Fruit fly (Drosophila melanogaster) whole organism, embryonic: ENCODE data around the gene CG5641.
A peak's percentile ranks its signal among the peaks of the same experiment; 100 is the strongest.

Experiments used
- BEAF-32 ChIP-seq: fragments of 200-800 bp; sonication (Bioruptor generic); optimal IDR thresholded peaks from 3 replicates; lab custom pipeline; 2017; ENCODE audit warnings: missing biosample characterization, missing genetic modification characterization, mild to moderate bottlenecking, moderate library complexity, missing genetic modification reagents
- CG12071 ChIP-seq: fragments of 200-800 bp; sonication (Bioruptor generic); optimal IDR thresholded peaks from 3 replicates; lab custom pipeline; 2018; ENCODE audit warnings: missing biosample characterization, mild to moderate bottlenecking, missing genetic modification characterization
- CG12104 ChIP-seq: fragments of 200-800 bp; sonication (Bioruptor generic); optimal IDR thresholded peaks from 3 replicates; lab custom pipeline; 2016; ENCODE audit warnings: missing biosample characterization, missing genetic modification characterization
- CG12391 ChIP-seq: fragments of 200-800 bp; sonication (Bioruptor generic); optimal IDR thresholded peaks from 3 replicates; lab custom pipeline; 2018; ENCODE audit warnings: missing biosample characterization, mild to moderate bottlenecking, missing genetic modification characterization, moderate library complexity
- CG12659 ChIP-seq: fragments of 200-800 bp; sonication (Bioruptor generic); optimal IDR thresholded peaks from 3 replicates; lab custom pipeline; 2017; ENCODE audit warnings: mild to moderate bottlenecking, missing biosample characterization, missing genetic modification reagents, missing genetic modification characterization
- CG34376 ChIP-seq: fragments of 200-800 bp; sonication (Bioruptor generic); optimal IDR thresholded peaks from 2 replicates; lab custom pipeline; 2018; ENCODE audit warnings: missing biosample characterization, mild to moderate bottlenecking, missing genetic modification characterization
- CG4404 ChIP-seq: fragments of 200-800 bp; sonication (Bioruptor generic); IDR thresholded peaks from 2 replicates; pipeline ENCODE4 v1.3.6; 2022; ENCODE audit warnings: missing biosample characterization, missing genetic modification characterization
- CG4617 ChIP-seq: fragments of 200-800 bp; sonication (Bioruptor generic); optimal IDR thresholded peaks from 3 replicates; lab custom pipeline; 2016; ENCODE audit warnings: missing biosample characterization, missing genetic modification characterization, borderline replicate concordance
- CG6765 ChIP-seq: fragments of 200-800 bp; sonication (Bioruptor generic); optimal IDR thresholded peaks from 3 replicates; lab custom pipeline; 2017; ENCODE audit warnings: missing biosample characterization, mild to moderate bottlenecking, missing genetic modification characterization
- CG8924 ChIP-seq: fragments of 200-800 bp; optimal IDR thresholded peaks from 3 replicates; lab custom pipeline; 2019; ENCODE audit warnings: missing biosample characterization, mild to moderate bottlenecking, missing genetic modification characterization, moderate library complexity
- Dll ChIP-seq: fragments of 200-800 bp; sonication (Bioruptor generic); IDR thresholded peaks from 4 replicates; pipeline ENCODE4 v1.3.6; 2022; ENCODE audit warnings: missing biosample characterization, missing genetic modification characterization; ENCODE audit not compliant: partially characterized antibody
- E2f2 ChIP-seq: fragments of 200-800 bp; sonication (Bioruptor generic); IDR thresholded peaks from 2 replicates; pipeline ENCODE4 v1.3.6; 2022; ENCODE audit warnings: missing biosample characterization, missing genetic modification characterization
- HmgZ ChIP-seq: fragments of 200-800 bp; sonication (Bioruptor generic); optimal IDR thresholded peaks from 2 replicates; lab custom pipeline; 2018; ENCODE audit warnings: missing biosample characterization, mild to moderate bottlenecking, missing genetic modification characterization
- MESR4 ChIP-seq: fragments of 200-800 bp; sonication (Bioruptor generic); optimal IDR thresholded peaks from 2 replicates; lab custom pipeline; 2018; ENCODE audit warnings: missing biosample characterization, mild to moderate bottlenecking, missing genetic modification characterization, moderate library complexity
- Med ChIP-seq: fragments of 200-800 bp; sonication (Bioruptor generic); peaks from one replicate; lab custom pipeline; 2016; ENCODE audit warnings: missing biosample characterization, missing genetic modification characterization, mild to moderate bottlenecking, inconsistent platforms, moderate library complexity
- NFAT ChIP-seq: fragments of 200-800 bp; sonication (Bioruptor generic); IDR thresholded peaks from 2 replicates; pipeline ENCODE4 v1.3.6; 2022; ENCODE audit warnings: missing biosample characterization, missing genetic modification characterization
- Nf-YC ChIP-seq: fragments of 200-800 bp; optimal IDR thresholded peaks from 3 replicates; lab custom pipeline; 2019; ENCODE audit warnings: missing biosample characterization, mild to moderate bottlenecking, missing genetic modification characterization, moderate library complexity
- Pdp1 ChIP-seq, 2 experiments: fragments of 200-800 bp; sonication (Bioruptor generic); optimal IDR thresholded peaks; 3 replicates each; lab custom pipeline; 2016; ENCODE audit warnings: missing biosample characterization in 2 of 2, missing genetic modification characterization in 2 of 2, mild to moderate bottlenecking in 1 of 2, moderate library complexity in 1 of 2
- Rfx ChIP-seq: fragments of 200-800 bp; sonication (Bioruptor generic); IDR thresholded peaks from 2 replicates; pipeline ENCODE4 v1.3.6; 2022; ENCODE audit warnings: missing biosample characterization, missing genetic modification characterization
- Sry-β ChIP-seq: fragments of 200-800 bp; sonication (Bioruptor generic); optimal IDR thresholded peaks from 2 replicates; lab custom pipeline; 2018; ENCODE audit warnings: missing biosample characterization, mild to moderate bottlenecking, missing genetic modification characterization, moderate library complexity
- Vsx1 ChIP-seq: fragments of 200-800 bp; sonication (Bioruptor generic); optimal IDR thresholded peaks from 2 replicates; lab custom pipeline; 2017; ENCODE audit warnings: missing biosample characterization, mild to moderate bottlenecking, missing genetic modification characterization, missing genetic modification reagents
- YL-1 ChIP-seq: fragments of 200-800 bp; sonication (Bioruptor generic); optimal IDR thresholded peaks from 3 replicates; lab custom pipeline; 2017; ENCODE audit warnings: missing biosample characterization, mild to moderate bottlenecking, missing genetic modification characterization
- amos ChIP-seq: fragments of 200-800 bp; sonication (Bioruptor generic); IDR thresholded peaks from 2 replicates; pipeline ENCODE4 v1.3.6; 2022; ENCODE audit warnings: missing biosample characterization, missing genetic modification characterization; ENCODE audit not compliant: partially characterized antibody
- ato ChIP-seq: fragments of 200-800 bp; sonication (Bioruptor generic); IDR thresholded peaks from 2 replicates; pipeline ENCODE4 v1.3.6; 2022; ENCODE audit warnings: missing biosample characterization, missing genetic modification characterization; ENCODE audit not compliant: partially characterized antibody
- bsh ChIP-seq, 2 experiments: fragments of 200-800 bp; sonication (Bioruptor generic); optimal IDR thresholded peaks; 2 replicates each; lab custom pipeline; 2017 to 2018; ENCODE audit warnings: mild to moderate bottlenecking in 2 of 2, missing biosample characterization in 2 of 2, missing genetic modification characterization in 2 of 2, moderate library complexity in 1 of 2
- esg ChIP-seq: fragments of 200-800 bp; sonication (Bioruptor generic); conservative IDR thresholded peaks from 2 replicates; pipeline ENCODE4 v1.3.6; 2022; ENCODE audit warnings: missing biosample characterization, missing genetic modification characterization
- exex ChIP-seq: fragments of 200-800 bp; sonication (Bioruptor generic); optimal IDR thresholded peaks from 4 replicates; lab custom pipeline; 2018; ENCODE audit warnings: missing biosample characterization, mild to moderate bottlenecking, missing genetic modification characterization, moderate library complexity
- gce ChIP-seq: fragments of 200-800 bp; sonication (Bioruptor generic); IDR thresholded peaks from 3 replicates; pipeline ENCODE4 v1.3.6; 2022; ENCODE audit warnings: missing biosample characterization, missing genetic modification characterization
- gfzf ChIP-seq: fragments of 200-800 bp; sonication (Bioruptor generic); optimal IDR thresholded peaks from 2 replicates; lab custom pipeline; 2016; ENCODE audit warnings: missing biosample characterization, mild to moderate bottlenecking, missing genetic modification characterization, moderate library complexity
- hbn ChIP-seq: fragments of 200-800 bp; sonication (Bioruptor generic); IDR thresholded peaks from 2 replicates; pipeline ENCODE4 v1.3.6; 2022; ENCODE audit warnings: missing biosample characterization, missing genetic modification characterization; ENCODE audit not compliant: partially characterized antibody
- insv ChIP-seq, 2 experiments: fragments of 200-800 bp; sonication (Bioruptor generic); optimal IDR thresholded peaks; 3 replicates each; lab custom pipeline; 2016 to 2018; ENCODE audit warnings: missing biosample characterization in 2 of 2, missing genetic modification characterization in 2 of 2
- lab ChIP-seq: fragments of 200-800 bp; sonication (Bioruptor generic); optimal IDR thresholded peaks from 3 replicates; lab custom pipeline; 2017; ENCODE audit warnings: missing biosample characterization, missing genetic modification characterization, mild to moderate bottlenecking, moderate library complexity, missing genetic modification reagents
- nmo ChIP-seq: fragments of 200-800 bp; sonication (Bioruptor generic); optimal IDR thresholded peaks from 2 replicates; lab custom pipeline; 2018; ENCODE audit warnings: missing biosample characterization, mild to moderate bottlenecking, missing genetic modification characterization, moderate library complexity
- nom ChIP-seq: fragments of 200-800 bp; sonication (Bioruptor generic); optimal IDR thresholded peaks from 2 replicates; lab custom pipeline; 2017; ENCODE audit warnings: missing biosample characterization, missing genetic modification characterization, mild to moderate bottlenecking, moderate library complexity, missing genetic modification reagents
- pan ChIP-seq, 4 experiments: fragments of >200 bp in 3 of 4; fragments of 200-800 bp in 1 of 4; sonication (Bioruptor generic) in 1 of 4; optimal IDR thresholded peaks in 3 of 4; IDR thresholded peaks in 1 of 4; 2 replicates each; pipeline versions ENCODE4 v1.3.6 to Lab custom; 2017 to 2022; ENCODE audit warnings: missing biosample characterization in 2 of 4, missing genetic modification characterization in 2 of 4, mixed read lengths in 1 of 4
- prd ChIP-seq, 3 experiments: fragments of >200 bp in 2 of 3; fragments of 200-800 bp in 1 of 3; sonication (Bioruptor generic) in 1 of 3; optimal IDR thresholded peaks in 2 of 3; IDR thresholded peaks in 1 of 3; 2 replicates in 2 of 3; 3 replicates in 1 of 3; pipeline versions ENCODE4 v1.3.6 to Lab custom; 2017 to 2022; ENCODE audit warnings: missing biosample characterization in 1 of 3, missing genetic modification characterization in 1 of 3
- pzg ChIP-seq: fragments of 200-800 bp; sonication (Bioruptor generic); optimal IDR thresholded peaks from 3 replicates; lab custom pipeline; 2018; ENCODE audit warnings: missing biosample characterization, mild to moderate bottlenecking, missing genetic modification characterization, moderate library complexity
- rib ChIP-seq: fragments of 200-800 bp; sonication (Bioruptor generic); IDR thresholded peaks from 2 replicates; pipeline ENCODE4 v1.3.6; 2022; ENCODE audit warnings: missing biosample characterization, missing genetic modification characterization
- row ChIP-seq: fragments of 200-800 bp; sonication (Bioruptor generic); IDR thresholded peaks from 3 replicates; pipeline ENCODE4 v1.3.6; 2022; ENCODE audit warnings: missing biosample characterization, missing genetic modification characterization
- shn ChIP-seq: fragments of 200-800 bp; sonication (Bioruptor generic); optimal IDR thresholded peaks from 3 replicates; lab custom pipeline; 2016; ENCODE audit warnings: missing biosample characterization, missing genetic modification characterization
- tap ChIP-seq: fragments of 200-800 bp; optimal IDR thresholded peaks from 3 replicates; lab custom pipeline; 2019; ENCODE audit warnings: missing biosample characterization, mild to moderate bottlenecking, missing genetic modification characterization, moderate library complexity
- unc-4 ChIP-seq: fragments of 200-800 bp; sonication (Bioruptor generic); IDR thresholded peaks from 2 replicates; pipeline ENCODE4 v1.3.6; 2022; ENCODE audit warnings: missing biosample characterization, missing genetic modification characterization; ENCODE audit not compliant: partially characterized antibody
- wek ChIP-seq: fragments of 200-800 bp; sonication (Bioruptor generic); optimal IDR thresholded peaks from 3 replicates; lab custom pipeline; 2018; ENCODE audit warnings: missing biosample characterization, mild to moderate bottlenecking, missing genetic modification characterization, moderate library complexity
- yki ChIP-seq: fragments of >200 bp; optimal IDR thresholded peaks from 3 replicates; lab custom pipeline; 2018
- zen ChIP-seq: fragments of 200-800 bp; sonication (Bioruptor generic); optimal IDR thresholded peaks from 3 replicates; lab custom pipeline; 2018; ENCODE audit warnings: missing biosample characterization, mild to moderate bottlenecking, missing genetic modification characterization, moderate library complexity
- zen2 ChIP-seq: fragments of 200-800 bp; sonication (Bioruptor generic); IDR thresholded peaks from 3 replicates; pipeline ENCODE4 v1.3.6; 2022; ENCODE audit warnings: missing biosample characterization, missing genetic modification characterization; ENCODE audit not compliant: partially characterized antibody

Gene CG5641

dm6 chr3R:12413274-12413958, 15.7 kb downstream of the CG5641 start, which contains the start of the genes Dip-C and pps:
Gene Dip-C (minus strand): TSS chr3R:12413759.
Gene pps (plus strand): TSS chr3R:12413828.
- peak; percentile 37 for TF ChIP-seq CG8924 (tag; lab: Kevin White, UChicago)
- no peak for TF ChIP-seq yki (lab: Kevin White, UChicago)
- TF ChIP-seq ato (GFP tag; lab: Robert Waterston, UW) = peak; percentile 58; the same call in 1 of the 2 replicates
- TF ChIP-seq Dll (GFP tag; lab: Robert Waterston, UW) = peak; percentile 75
- peak; percentile 13 for TF ChIP-seq wek (GFP tag; lab: Kevin White, UChicago)
- TF ChIP-seq CG12659 (GFP tag; lab: Kevin White, UChicago) = peak; percentile 63
- TF ChIP-seq BEAF-32 (GFP tag; lab: Kevin White, UChicago) = peak; percentile 82
- TF ChIP-seq bsh (GFP tag; optimal IDR thresholded peaks at IDR 0.05; lab: Kevin White, UChicago) = no peak
- peak; percentile 12 for TF ChIP-seq HmgZ (tag; lab: Kevin White, UChicago)
- no peak for TF ChIP-seq Vsx1 (GFP tag; lab: Kevin White, UChicago)
- TF ChIP-seq Rfx (GFP tag; lab: Robert Waterston, UW) = 0 out of 2 replicates have a peak, but pooled peaks have one; percentile 12
- TF ChIP-seq pzg (GFP tag; lab: Kevin White, UChicago) = peak; percentile 69
- no peak for TF ChIP-seq esg (GFP tag; lab: Robert Waterston, UW)
- peak; percentile 44 for TF ChIP-seq Med (GFP tag; lab: Kevin White, UChicago)
- no peak for TF ChIP-seq Nf-YC (tag; lab: Kevin White, UChicago)
- TF ChIP-seq rib = no peak
- TF ChIP-seq tap (tag; lab: Kevin White, UChicago) = no peak
- no peak for TF ChIP-seq pan (optimal IDR thresholded peaks at IDR 0.05; lab: Kevin White, UChicago)
- peak in 1 of 2 experiments; percentile 9 for TF ChIP-seq pan (GFP tag; optimal IDR thresholded peaks at IDR 0.05 in 1 of 2, IDR thresholded peaks at IDR 0.05 in 1 of 2)
- TF ChIP-seq insv (GFP tag; optimal IDR thresholded peaks at IDR 0.05; lab: Kevin White, UChicago) = peak in 1 of 2 experiments; percentile 22
- TF ChIP-seq prd (optimal IDR thresholded peaks at IDR 0.05; lab: Kevin White, UChicago) = no peak
- TF ChIP-seq prd (GFP tag; IDR thresholded peaks at IDR 0.05; lab: Robert Waterston, UW) = no peak
- peak; percentile 20; the same call in 1 of the 2 replicates for TF ChIP-seq E2f2 (GFP tag; lab: Robert Waterston, UW)
- TF ChIP-seq exex (tag; lab: Kevin White, UChicago) = peak; percentile 59
- peak; percentile 85 for TF ChIP-seq CG4617
- no peak for TF ChIP-seq lab (GFP tag; lab: Kevin White, UChicago)
- peak; percentile 44 for TF ChIP-seq CG34376 (GFP tag; lab: Kevin White, UChicago)
- peak; percentile 20 for TF ChIP-seq zen (tag; lab: Kevin White, UChicago)
- peak; percentile 73 for TF ChIP-seq hbn (GFP tag; lab: Robert Waterston, UW)
- TF ChIP-seq CG4404 (GFP tag; lab: Robert Waterston, UW) = no peak
- TF ChIP-seq nom = peak; percentile 43
- TF ChIP-seq CG12071 (GFP tag; lab: Kevin White, UChicago) = no peak
- peak; percentile 40 for TF ChIP-seq nmo (GFP tag; lab: Kevin White, UChicago)
- TF ChIP-seq NFAT (GFP tag; lab: Robert Waterston, UW) = no peak
- peak; percentile 49 for TF ChIP-seq MESR4 (GFP tag; lab: Kevin White, UChicago)
- peak; percentile 52 for TF ChIP-seq CG12391 (tag; lab: Kevin White, UChicago)
- TF ChIP-seq zen2 (GFP tag; lab: Robert Waterston, UW) = peak; percentile 55; the same call in 2 of the 3 replicates
- TF ChIP-seq row (GFP tag; lab: Robert Waterston, UW) = peak; percentile 73
- no peak for TF ChIP-seq shn
- TF ChIP-seq Sry-β (GFP tag; lab: Kevin White, UChicago) = no peak
- peak; percentile 84 for TF ChIP-seq YL-1
- peak; percentile 80 for TF ChIP-seq gfzf (GFP tag; lab: Kevin White, UChicago)
- TF ChIP-seq CG6765 (GFP tag; lab: Kevin White, UChicago) = no peak
- TF ChIP-seq unc-4 (GFP tag; lab: Robert Waterston, UW) = peak; percentile 79
- peak; percentile 82 for TF ChIP-seq amos
- no peak for TF ChIP-seq gce (GFP tag; lab: Robert Waterston, UW)
- TF ChIP-seq CG12104 = peak; percentile 12
- TF ChIP-seq Pdp1 (GFP tag; optimal IDR thresholded peaks at IDR 0.05; lab: Kevin White, UChicago) = no peak
